Fruit fly (Drosophila melanogaster): ENCODE data around the gene Chsy.

- TF ChIP-seq Lpt (GFP tag; optimal IDR thresholded peaks at IDR 0.05) (no peak), Eip93F (GFP tag; optimal IDR thresholded peaks at IDR 0.05) (no peak), fd59A (GFP tag; optimal IDR thresholded peaks at IDR 0.05) (no peak), CG16779 (tag; optimal IDR thresholded peaks at IDR 0.05) (no peak), eg (GFP tag; IDR thresholded peaks at IDR 0.05) (no peak), CG31627 (GFP tag; optimal IDR thresholded peaks at IDR 0.05) (no peak), fkh (GFP tag; optimal IDR thresholded peaks at IDR 0.05) (no peak)
These were observed 23.2 kb upstream of the Chsy start for dm6 chrX:15616532-15616931.

All from whole organism, prepupa.